Fruit fly (Drosophila melanogaster): ENCODE data around the gene CG9743.

Gene CG9743

DNA sequence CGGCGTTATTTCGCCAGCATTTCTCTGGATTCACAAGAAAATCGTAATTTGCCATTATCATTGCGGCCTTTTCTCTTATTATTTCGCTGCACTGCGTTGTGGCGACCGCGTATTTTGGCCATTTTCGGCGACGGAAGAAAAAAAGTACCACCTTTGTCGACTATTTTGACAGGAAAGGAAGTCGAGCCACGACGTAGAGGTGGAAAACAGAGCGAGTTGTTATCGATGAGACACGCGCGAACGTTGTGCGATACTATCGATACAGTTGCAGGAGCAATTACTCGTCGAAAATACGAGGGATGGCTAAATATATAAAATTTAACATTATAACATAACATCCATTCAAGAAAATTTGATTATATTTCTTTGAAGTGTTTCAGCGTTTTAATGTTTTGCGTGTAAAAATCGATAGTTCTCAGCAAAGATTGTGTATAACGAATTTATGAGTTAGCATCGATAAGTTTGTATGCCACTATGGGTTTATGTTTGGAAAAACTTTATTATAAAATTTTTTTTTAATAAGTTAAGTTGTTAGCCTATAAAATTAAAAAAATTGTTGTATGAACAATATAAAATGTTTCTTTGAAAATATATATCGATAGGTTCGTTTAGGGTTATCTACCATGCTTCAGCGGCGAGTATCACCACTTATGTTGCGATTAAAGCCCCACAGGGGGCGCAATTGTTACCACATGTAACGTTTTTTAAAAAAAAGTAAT lies 6.1 kb upstream of the CG9743 start, which contains the start of gene RpS7 (continued):
- TF ChIP-seq Side (GFP tag; optimal IDR thresholded peaks at IDR 0.05) (peak; percentile 51), CG6791 (GFP tag; IDR thresholded peaks at IDR 0.05; ENCODE audit: partially characterized antibody) (peak; percentile 94), odd (GFP tag; optimal IDR thresholded peaks at IDR 0.05) (peak; percentile 88), emc (GFP tag; optimal IDR thresholded peaks at IDR 0.05) (peak; percentile 18), Usf (GFP tag; optimal IDR thresholded peaks at IDR 0.05) (peak; percentile 37), Hr51 (GFP tag; optimal IDR thresholded peaks at IDR 0.05) (peak; percentile 13 to 57), Pdp1 (GFP tag; optimal IDR thresholded peaks at IDR 0.05) (peak; percentile 5 to 72), tll (GFP tag; optimal IDR thresholded peaks at IDR 0.05) (no peak), sens-2 (GFP tag; IDR thresholded peaks at IDR 0.05) (peak; percentile 81), Dbx (GFP tag; IDR thresholded peaks at IDR 0.05) (peak; percentile 82), peb (GFP tag; IDR thresholded peaks at IDR 0.05) (peak; percentile 62; the same call in 1 of the 2 replicates), CG6654 (GFP tag; optimal IDR thresholded peaks at IDR 0.05) (peak; percentile 39), Hmx (GFP tag; optimal IDR thresholded peaks at IDR 0.05) (no peak), CG1024 (GFP tag; IDR thresholded peaks at IDR 0.05) (peak; percentile 67), CG10959 (GFP tag; IDR thresholded peaks at IDR 0.05) (peak; percentile 59), Rx (GFP tag; IDR thresholded peaks at IDR 0.05) (peak; percentile 77), CG11456 (GFP tag; IDR thresholded peaks at IDR 0.05) (peak; percentile 91), insv (GFP tag; optimal IDR thresholded peaks at IDR 0.05) (peak in 1 of 2 experiments; percentile 50), CG10654 (GFP tag; optimal IDR thresholded peaks at IDR 0.05) (peak; percentile 55), ap (GFP tag; IDR thresholded peaks at IDR 0.05) (peak; percentile 76), CG13287 (GFP tag; IDR thresholded peaks at IDR 0.05; ENCODE audit: partially characterized antibody) (peak; percentile 97), NC2α (GFP tag; optimal IDR thresholded peaks at IDR 0.05) (no peak), CG18764 (GFP tag; optimal IDR thresholded peaks at IDR 0.05) (peak; percentile 28), sim (GFP tag; IDR thresholded peaks at IDR 0.05) (peak; percentile 60; the same call in 1 of the 2 replicates), cwo (GFP tag; optimal IDR thresholded peaks at IDR 0.05) (peak; percentile 32), CG18011 (GFP tag; optimal IDR thresholded peaks at IDR 0.05) (peak; percentile 28), CG11696 (GFP tag; IDR thresholded peaks at IDR 0.05) (peak; percentile 66), Antp (GFP tag; optimal IDR thresholded peaks at IDR 0.05) (no peak), CG8388 (GFP tag; optimal IDR thresholded peaks at IDR 0.05) (peak; percentile 86), btn (GFP tag; optimal IDR thresholded peaks at IDR 0.05) (peak; percentile 28), lmd (GFP tag; IDR thresholded peaks at IDR 0.05) (peak; percentile 55), Gsc (GFP tag; IDR thresholded peaks at IDR 0.05) (no peak), BEAF-32 (GFP tag; optimal IDR thresholded peaks at IDR 0.05) (peak; percentile 96), mld (GFP tag; IDR thresholded peaks at IDR 0.05; ENCODE audit: partially characterized antibody) (peak; percentile 89), Vsx1 (GFP tag; optimal IDR thresholded peaks at IDR 0.05) (peak; percentile 74), CG33557 (GFP tag; optimal IDR thresholded peaks at IDR 0.05) (peak; percentile 50), stwl (tag; optimal IDR thresholded peaks at IDR 0.05) (peak; percentile 55), CG9876 (GFP tag; optimal IDR thresholded peaks at IDR 0.05) (peak; percentile 38), CG3281 (GFP tag; optimal IDR thresholded peaks at IDR 0.05) (peak; percentile 83), D (optimal IDR thresholded peaks at IDR 0.05) (no peak), D (GFP tag; optimal IDR thresholded peaks at IDR 0.05) (peak; percentile 46), kay (GFP tag; optimal IDR thresholded peaks at IDR 0.05) (no peak), Atf6 (GFP tag; IDR thresholded peaks at IDR 0.05) (peak; percentile 71), her (GFP tag; optimal IDR thresholded peaks at IDR 0.05) (peak; percentile 96), Hmr (GFP tag; optimal IDR thresholded peaks at IDR 0.05) (peak; percentile 85), CG8359 (GFP tag; optimal IDR thresholded peaks at IDR 0.05; ENCODE audit: borderline replicate concordance) (peak; percentile 60), PHDP (tag; optimal IDR thresholded peaks at IDR 0.05) (peak; percentile 75), Lhr (GFP tag; optimal IDR thresholded peaks at IDR 0.05) (peak; percentile 51), lilli (GFP tag; optimal IDR thresholded peaks at IDR 0.05) (peak; percentile 47)

Measured in whole organism, embryonic.